Worm (Caenorhabditis elegans): ENCODE data around the gene zipt-16.

DNA sequence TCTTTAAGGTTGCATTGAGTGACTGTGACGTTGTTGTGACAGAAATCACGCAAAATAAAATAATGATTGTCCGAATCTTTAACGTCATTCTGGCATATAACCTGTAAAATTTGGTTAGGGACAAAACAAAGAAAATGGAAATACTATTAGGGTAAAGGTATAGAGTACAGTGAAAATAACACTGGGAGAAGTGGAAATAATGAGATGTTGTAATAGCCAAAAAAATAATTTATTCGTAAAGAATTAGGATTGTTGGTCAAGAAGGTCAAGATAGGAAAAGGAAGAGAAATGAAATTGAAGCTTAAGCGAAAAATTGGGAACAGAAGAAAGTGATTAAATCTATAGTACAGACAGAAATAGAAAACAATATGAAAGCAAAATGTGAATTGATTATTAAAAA is 47.8 kb upstream of the zipt-16 start, which contains the start of gene deg-3:
- no peak for TF ChIP-seq med-1 (GFP tag; optimal IDR thresholded peaks at IDR 0.05; ENCODE audit: insufficient read depth)
- no peak for TF ChIP-seq ref-1 (GFP tag; conservative IDR thresholded peaks at IDR 0.05)
- no peak for TF ChIP-seq flt-1 (GFP tag; IDR thresholded peaks at IDR 0.05)
- no peak for TF ChIP-seq ztf-23 (GFP tag; IDR thresholded peaks at IDR 0.05)
- no peak for TF ChIP-seq tab-1 (GFP tag; IDR thresholded peaks at IDR 0.05)
- no peak for TF ChIP-seq cog-1 (tag; optimal IDR thresholded peaks at IDR 0.05)
- no peak for TF ChIP-seq ztf-29 (GFP tag; IDR thresholded peaks at IDR 0.05)
- no peak for TF ChIP-seq T22C8.4 (GFP tag; IDR thresholded peaks at IDR 0.05)
